Worm (Caenorhabditis elegans) whole organism, L1 larva: ENCODE measurements around the gene memb-2.

Source experiments
- ceh-82 ChIP-seq, 3 experiments: fragments of 150-350 bp in 1 of 3; sonication (generic microtip) in 2 of 3; optimal IDR thresholded peaks; 2 replicates each; lab custom pipeline; 2014 to 2017; ENCODE audit warnings: missing biosample characterization in 3 of 3, missing genetic modification characterization in 3 of 3
- fos-1 ChIP-seq: fragments of 150-350 bp; optimal IDR thresholded peaks from 2 replicates; lab custom pipeline; 2014; ENCODE audit warnings: missing biosample characterization, missing genetic modification characterization
- mep-1 ChIP-seq: fragments of 150-350 bp; optimal IDR thresholded peaks from 2 replicates; lab custom pipeline; 2014; ENCODE audit warnings: missing biosample characterization, missing genetic modification characterization
- nhr-77 ChIP-seq: fragments of 150-350 bp; optimal IDR thresholded peaks from 2 replicates; lab custom pipeline; 2014; ENCODE audit warnings: missing biosample characterization, missing genetic modification characterization
- nhr-90 ChIP-seq: sonication (generic microtip); optimal IDR thresholded peaks from 2 replicates; lab custom pipeline; 2016; ENCODE audit warnings: mild to moderate bottlenecking, missing genetic modification characterization, missing compliant biosample characterization; ENCODE audit not compliant: poor library complexity
- unc-98 ChIP-seq: fragments of 200-800 bp; sonication (Bioruptor generic); IDR thresholded peaks from 2 replicates; pipeline ENCODE4 v1.3.6; 2022; ENCODE audit warnings: missing genetic modification characterization, missing compliant biosample characterization

- TF ChIP-seq fos-1 (tag; lab: Kevin White, UChicago): no peak
- no peak for TF ChIP-seq mep-1
- TF ChIP-seq unc-98: no peak
- no peak for TF ChIP-seq ceh-82 (tag; optimal IDR thresholded peaks at IDR 0.05; lab: Kevin White, UChicago)
- TF ChIP-seq nhr-77 (tag; lab: Kevin White, UChicago): no peak
- TF ChIP-seq nhr-90 (tag; lab: Kevin White, UChicago): no peak
These were observed 13.7 kb downstream of the memb-2 start, which contains the start of gene CD4.1 for ce11 chrV:5606255-5606654.
